Worm (Caenorhabditis elegans) whole organism, early embryonic: ENCODE measurements around the gene srg-3.

Experiments used
- B0310.2 ChIP-seq: sonication (generic microtip); optimal IDR thresholded peaks from 2 replicates; lab custom pipeline; 2016; ENCODE audit warnings: mild to moderate bottlenecking, missing genetic modification characterization, missing compliant biosample characterization
- ama-1 ChIP-seq: fragments of 150-350 bp; optimal IDR thresholded peaks from 2 replicates; lab custom pipeline; 2014
- ets-7 ChIP-seq: sonication (generic microtip); optimal IDR thresholded peaks from 2 replicates; lab custom pipeline; 2016; ENCODE audit warnings: missing genotype, missing genetic modification characterization, missing compliant biosample characterization
- flt-1 ChIP-seq: fragments of 200-800 bp; sonication (Bioruptor generic); IDR thresholded peaks from 2 replicates; pipeline ENCODE4 v1.3.6; 2022; ENCODE audit warnings: missing genetic modification characterization, missing compliant biosample characterization
- hnd-1 ChIP-seq: sonication (generic microtip); optimal IDR thresholded peaks from 2 replicates; lab custom pipeline; 2016; ENCODE audit warnings: missing genetic modification characterization, missing compliant biosample characterization
- pes-1 ChIP-seq: fragments of 200-800 bp; sonication (Bioruptor generic); IDR thresholded peaks from 2 replicates; pipeline ENCODE4 v1.3.6; 2022; ENCODE audit warnings: missing genetic modification reagents, missing genetic modification characterization, missing compliant biosample characterization
- scrt-1 ChIP-seq: fragments of 200-800 bp; sonication (Bioruptor generic); IDR thresholded peaks from 2 replicates; pipeline ENCODE4 v1.3.6; 2022; ENCODE audit warnings: missing genetic modification characterization, missing compliant biosample characterization
- sea-1 ChIP-seq: fragments of 200-800 bp; sonication (Bioruptor generic); conservative IDR thresholded peaks from 2 replicates; pipeline ENCODE4 v1.3.6; 2022; ENCODE audit warnings: missing genetic modification characterization, missing compliant biosample characterization
- tbx-11 ChIP-seq: fragments of 200-800 bp; sonication (Bioruptor generic); IDR thresholded peaks from 2 replicates; pipeline ENCODE4 v1.3.6; 2022; ENCODE audit warnings: missing genetic modification characterization, missing compliant biosample characterization
- tbx-37 ChIP-seq: fragments of 200-800 bp; sonication (Bioruptor generic); conservative IDR thresholded peaks from 2 replicates; pipeline ENCODE4 v1.3.6; 2022; ENCODE audit warnings: missing genetic modification reagents, missing genetic modification characterization, missing compliant biosample characterization
- tra-4 ChIP-seq: sonication (generic microtip); optimal IDR thresholded peaks from 2 replicates; lab custom pipeline; 2017; ENCODE audit warnings: missing genetic modification characterization, missing compliant biosample characterization

- TF ChIP-seq hnd-1 (no peak), pes-1 (GFP tag; lab: Robert Waterston, UW) (no peak), flt-1 (GFP tag; lab: Robert Waterston, UW) (no peak), B0310.2 (no peak), ama-1 (lab: Kevin White, UChicago) (no peak), scrt-1 (no peak), sea-1 (no peak), ets-7 (tag; lab: Kevin White, UChicago) (no peak), tbx-11 (GFP tag; lab: Robert Waterston, UW) (no peak), tra-4 (tag; lab: Kevin White, UChicago) (no peak), tbx-37 (GFP tag; lab: Robert Waterston, UW) (no peak)
These were observed 45.3 kb upstream of the srg-3 start for ce11 chrIII:6315515-6315914.
